Worm (Caenorhabditis elegans) whole organism, young adult: Measurements from ENCODE around the gene sqv-3.
A peak's percentile ranks its signal among the peaks of the same experiment; 100 is the strongest.

Experiments
- C17E4.6 ChIP-seq: fragments of 200-800 bp; sonication (Bioruptor generic); IDR thresholded peaks from 2 replicates; pipeline ENCODE4 v1.3.6; 2022; ENCODE audit warnings: missing genetic modification reagents, missing genetic modification characterization, missing compliant biosample characterization
- F10E7.11 ChIP-seq: sonication (generic microtip); optimal IDR thresholded peaks from 2 replicates; lab custom pipeline; 2017; ENCODE audit warnings: mild to moderate bottlenecking, missing genetic modification characterization, moderate library complexity, missing compliant biosample characterization
- F23B12.7 ChIP-seq: sonication (generic microtip); optimal IDR thresholded peaks from 2 replicates; lab custom pipeline; 2017; ENCODE audit warnings: missing genetic modification characterization, mild to moderate bottlenecking, missing compliant biosample characterization, antibody characterized with exemption, moderate library complexity; ENCODE audit not compliant: insufficient read depth
- F57C9.4 ChIP-seq: sonication (generic microtip); optimal IDR thresholded peaks from 2 replicates; lab custom pipeline; 2017; ENCODE audit warnings: mild to moderate bottlenecking, missing genetic modification characterization, missing compliant biosample characterization
- K12H6.12 ChIP-seq: fragments of 200-800 bp; sonication (Bioruptor generic); optimal IDR thresholded peaks from 2 replicates; lab custom pipeline; 2018; ENCODE audit warnings: mild to moderate bottlenecking, missing genetic modification characterization, missing compliant biosample characterization
- Y67H2A.10 ChIP-seq: fragments of 200-800 bp; sonication (Bioruptor generic); conservative IDR thresholded peaks from 2 replicates; pipeline ENCODE4 v1.3.6; 2022; ENCODE audit warnings: missing genetic modification reagents, missing genetic modification characterization, missing compliant biosample characterization
- ZK185.1 ChIP-seq: sonication (generic microtip); optimal IDR thresholded peaks from 2 replicates; lab custom pipeline; 2016; ENCODE audit warnings: mild to moderate bottlenecking, missing genetic modification characterization, missing compliant biosample characterization; ENCODE audit not compliant: poor library complexity, severe bottlenecking
- ama-1 ChIP-seq, 3 experiments: fragments of 150-350 bp in 1 of 3; sonication (generic microtip) in 2 of 3; optimal IDR thresholded peaks; 2 replicates each; lab custom pipeline; 2014 to 2018; ENCODE audit warnings: missing biosample characterization in 2 of 3, missing genetic modification characterization in 2 of 3, missing genetic modification reagents in 2 of 3
- aptf-2 ChIP-seq: fragments of 200-800 bp; sonication (Bioruptor generic); conservative IDR thresholded peaks from 2 replicates; pipeline ENCODE4 v1.3.6; 2022; ENCODE audit warnings: missing genetic modification reagents, missing genetic modification characterization, missing compliant biosample characterization
- atf-7 ChIP-seq: sonication (generic microtip); optimal IDR thresholded peaks from 2 replicates; lab custom pipeline; 2017; ENCODE audit warnings: mild to moderate bottlenecking, missing genetic modification characterization, missing compliant biosample characterization
- athp-1 ChIP-seq: sonication (generic microtip); optimal IDR thresholded peaks from 2 replicates; lab custom pipeline; 2017; ENCODE audit warnings: mild to moderate bottlenecking, missing genetic modification characterization, missing compliant biosample characterization
- attf-6 ChIP-seq: fragments of 200-800 bp; sonication (Bioruptor generic); IDR thresholded peaks from 2 replicates; pipeline ENCODE4 v1.3.6; 2022; ENCODE audit warnings: missing genetic modification reagents, missing genetic modification characterization, missing compliant biosample characterization
- bed-1 ChIP-seq: fragments of 200-800 bp; sonication (Bioruptor generic); IDR thresholded peaks from 2 replicates; pipeline ENCODE4 v1.3.6; 2022; ENCODE audit warnings: missing genetic modification reagents, missing genetic modification characterization, missing compliant biosample characterization
- cebp-1 ChIP-seq, 2 experiments: fragments of 200-800 bp in 1 of 2; sonication (Bioruptor generic) in 1 of 2; sonication (generic microtip) in 1 of 2; IDR thresholded peaks in 1 of 2; optimal IDR thresholded peaks in 1 of 2; 2 replicates each; pipeline versions ENCODE4 v1.3.6 to Lab custom; 2017 to 2022; ENCODE audit warnings: missing compliant biosample characterization in 2 of 2, missing genetic modification characterization in 2 of 2, mild to moderate bottlenecking in 1 of 2, missing genetic modification reagents in 1 of 2, moderate library complexity in 1 of 2
- ceh-100 ChIP-seq: fragments of 200-800 bp; sonication (Bioruptor generic); IDR thresholded peaks from 2 replicates; pipeline ENCODE4 v1.3.6; 2022; ENCODE audit warnings: missing genetic modification reagents, missing genetic modification characterization, missing compliant biosample characterization
- ceh-27 ChIP-seq: fragments of 200-800 bp; sonication (Bioruptor generic); optimal IDR thresholded peaks from 2 replicates; lab custom pipeline; 2018; ENCODE audit warnings: mild to moderate bottlenecking, missing genetic modification characterization, moderate library complexity, missing compliant biosample characterization
- ceh-79 ChIP-seq: sonication (generic microtip); optimal IDR thresholded peaks from 2 replicates; lab custom pipeline; 2017; ENCODE audit warnings: mild to moderate bottlenecking, missing genetic modification characterization, missing compliant biosample characterization
- ceh-91 ChIP-seq: fragments of 200-800 bp; sonication (Bioruptor generic); IDR thresholded peaks from 2 replicates; pipeline ENCODE4 v1.3.6; 2022; ENCODE audit warnings: missing genetic modification reagents, missing genetic modification characterization, missing compliant biosample characterization
- die-1 ChIP-seq: sonication (generic microtip); optimal IDR thresholded peaks from 2 replicates; lab custom pipeline; 2016; ENCODE audit warnings: missing genotype, mild to moderate bottlenecking, missing genetic modification characterization, missing compliant biosample characterization
- dox-1 ChIP-seq: fragments of 200-800 bp; sonication (Bioruptor generic); IDR thresholded peaks from 2 replicates; pipeline ENCODE4 v1.3.6; 2022; ENCODE audit warnings: missing genetic modification reagents, missing genetic modification characterization, missing compliant biosample characterization
- dpff-1 ChIP-seq: sonication (generic microtip); optimal IDR thresholded peaks from 2 replicates; lab custom pipeline; 2017; ENCODE audit warnings: mild to moderate bottlenecking, missing genetic modification characterization, missing compliant biosample characterization
- ets-4 ChIP-seq: fragments of 200-800 bp; sonication (Bioruptor generic); optimal IDR thresholded peaks from 2 replicates; lab custom pipeline; 2018; ENCODE audit warnings: mild to moderate bottlenecking, missing genetic modification characterization, missing compliant biosample characterization
- hlh-26 ChIP-seq: fragments of 200-800 bp; sonication (Bioruptor generic); conservative IDR thresholded peaks from 2 replicates; pipeline ENCODE4 v1.3.6; 2022; ENCODE audit warnings: missing genetic modification reagents, missing genetic modification characterization, missing compliant biosample characterization
- hmg-1.2 ChIP-seq: fragments of 200-800 bp; sonication (Bioruptor generic); IDR thresholded peaks from 2 replicates; pipeline ENCODE4 v1.3.6; 2022; ENCODE audit warnings: missing genetic modification reagents, missing genetic modification characterization, missing compliant biosample characterization
- lin-26 ChIP-seq: fragments of 200-800 bp; sonication (Bioruptor generic); IDR thresholded peaks from 2 replicates; pipeline ENCODE4 v1.3.6; 2022; ENCODE audit warnings: missing genetic modification reagents, missing genetic modification characterization, missing compliant biosample characterization
- lsl-1 ChIP-seq: fragments of 200-800 bp; sonication (Bioruptor generic); optimal IDR thresholded peaks from 2 replicates; lab custom pipeline; 2018; ENCODE audit warnings: mild to moderate bottlenecking, missing genetic modification characterization, moderate library complexity, missing compliant biosample characterization
- lsy-27 ChIP-seq: sonication (generic microtip); optimal IDR thresholded peaks from 2 replicates; lab custom pipeline; 2017; ENCODE audit warnings: missing genetic modification characterization, mild to moderate bottlenecking, missing compliant biosample characterization, antibody characterized with exemption, missing genotype, borderline replicate concordance; ENCODE audit not compliant: insufficient read depth
- madf-10 ChIP-seq: sonication (generic microtip); optimal IDR thresholded peaks from 2 replicates; lab custom pipeline; 2016; ENCODE audit warnings: mild to moderate bottlenecking, missing genetic modification characterization, missing compliant biosample characterization
- madf-8 ChIP-seq: fragments of 200-800 bp; sonication (Bioruptor generic); conservative IDR thresholded peaks from 2 replicates; pipeline ENCODE4 v1.3.6; 2022; ENCODE audit warnings: missing genetic modification reagents, missing genetic modification characterization, missing compliant biosample characterization
- nhr-120 ChIP-seq: fragments of 200-800 bp; sonication (Bioruptor generic); IDR thresholded peaks from 2 replicates; pipeline ENCODE4 v1.3.6; 2022; ENCODE audit warnings: missing genetic modification characterization, missing compliant biosample characterization
- nhr-27 ChIP-seq: fragments of 200-800 bp; sonication (Bioruptor generic); optimal IDR thresholded peaks from 2 replicates; lab custom pipeline; 2018; ENCODE audit warnings: mild to moderate bottlenecking, missing genetic modification characterization, moderate library complexity, missing compliant biosample characterization
- nhr-80 ChIP-seq: sonication (generic microtip); optimal IDR thresholded peaks from 2 replicates; lab custom pipeline; 2016; ENCODE audit warnings: missing genetic modification characterization, missing compliant biosample characterization
- nhr-90 ChIP-seq: sonication (generic microtip); optimal IDR thresholded peaks from 2 replicates; lab custom pipeline; 2016; ENCODE audit warnings: missing genotype, mild to moderate bottlenecking, missing genetic modification characterization, missing compliant biosample characterization
- pbrm-1 ChIP-seq: fragments of 200-800 bp; sonication (Bioruptor generic); IDR thresholded peaks from 2 replicates; pipeline ENCODE4 v1.3.6; 2022; ENCODE audit warnings: missing genetic modification reagents, missing genetic modification characterization, missing compliant biosample characterization
- repo-1 ChIP-seq: sonication (generic microtip); optimal IDR thresholded peaks from 2 replicates; lab custom pipeline; 2017; ENCODE audit warnings: mild to moderate bottlenecking, missing genetic modification characterization, missing compliant biosample characterization
- snpc-1.1 ChIP-seq: sonication (generic microtip); optimal IDR thresholded peaks from 2 replicates; lab custom pipeline; 2017; ENCODE audit warnings: missing genetic modification characterization, mild to moderate bottlenecking, missing compliant biosample characterization, antibody characterized with exemption, moderate library complexity, missing genotype, missing genetic modification reagents; ENCODE audit not compliant: insufficient read depth
- tbp1 ChIP-seq: fragments of 200-800 bp; sonication (Bioruptor generic); optimal IDR thresholded peaks from 2 replicates; lab custom pipeline; 2018; ENCODE audit warnings: mild to moderate bottlenecking, missing genetic modification characterization, missing compliant biosample characterization
- unc-62 ChIP-seq: fragments of 150-350 bp; optimal IDR thresholded peaks from 2 replicates; lab custom pipeline; 2014; ENCODE audit warnings: missing biosample characterization, missing genetic modification reagents, missing genetic modification characterization
- zim-3 ChIP-seq: sonication (generic microtip); optimal IDR thresholded peaks from 2 replicates; lab custom pipeline; 2017; ENCODE audit warnings: mild to moderate bottlenecking, missing genetic modification characterization, moderate library complexity, missing compliant biosample characterization
- ztf-22 ChIP-seq: fragments of 200-800 bp; sonication (Bioruptor generic); optimal IDR thresholded peaks from 2 replicates; lab custom pipeline; 2018; ENCODE audit warnings: mild to moderate bottlenecking, missing genetic modification characterization, moderate library complexity, missing compliant biosample characterization
- ztf-6 ChIP-seq: fragments of 200-800 bp; sonication (Bioruptor generic); IDR thresholded peaks from 2 replicates; pipeline ENCODE4 v1.3.6; 2022; ENCODE audit warnings: missing genetic modification reagents, missing genetic modification characterization, missing compliant biosample characterization

Gene sqv-3

DNA sequence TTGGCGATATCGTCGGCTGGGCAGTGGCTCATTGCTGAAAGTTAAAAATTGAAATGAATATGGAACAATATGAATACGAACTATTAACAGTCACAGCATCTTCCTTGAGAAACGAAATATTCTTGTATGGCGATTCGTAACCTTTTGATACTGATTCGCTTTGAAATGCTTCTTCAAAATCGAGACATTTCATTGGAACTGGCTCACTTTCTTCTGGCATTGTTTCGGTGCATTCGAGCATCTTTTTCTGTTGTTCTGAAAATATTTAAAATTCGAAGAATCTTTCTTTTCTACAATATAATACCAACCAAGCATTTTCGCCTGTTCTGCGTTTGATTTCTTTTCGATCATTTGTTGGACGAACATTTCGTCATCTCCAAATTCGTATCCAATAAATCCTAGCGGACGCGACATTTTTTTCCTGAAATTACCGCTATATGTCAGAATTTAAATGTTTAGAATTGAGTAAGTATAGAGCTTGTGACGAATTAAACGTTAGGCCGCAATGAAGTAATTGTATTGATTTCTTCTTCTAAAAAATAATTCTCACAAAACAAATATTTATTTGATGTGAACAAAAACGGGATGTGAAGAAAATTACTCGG, 44.3 kb upstream of the sqv-3 start, which contains the start of gene lin-52 (continued):
- TF ChIP-seq aptf-2 (GFP tag; lab: Robert Waterston, UW) (no peak), ZK185.1 (peak; percentile 69), pbrm-1 (GFP tag; lab: Robert Waterston, UW) (no peak), atf-7 (peak; percentile 51), athp-1 (peak; percentile 56), nhr-120 (GFP tag; lab: Robert Waterston, UW) (0 out of 2 replicates have a peak, but pooled peaks have one; percentile 34)

DNA sequence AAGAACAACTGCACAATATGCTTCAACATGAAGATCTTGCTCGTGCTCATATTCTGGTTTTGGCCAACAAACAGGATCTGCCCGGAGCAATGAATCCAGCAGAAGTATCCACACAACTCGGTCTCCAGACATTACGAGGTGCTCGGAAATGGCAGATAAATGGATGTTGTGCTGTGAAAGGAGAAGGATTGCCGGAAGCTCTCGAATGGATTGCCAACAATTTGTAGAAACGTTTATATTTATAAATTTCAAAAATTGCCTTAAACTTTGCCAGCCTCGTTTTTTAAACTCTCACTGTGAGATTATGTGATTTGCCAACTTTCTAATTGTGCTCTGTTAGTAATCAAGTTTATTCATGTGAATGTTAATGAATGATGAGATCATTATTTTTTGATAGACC, 43.6 kb upstream of the sqv-3 start:
- TF ChIP-seq zim-3 (tag; lab: Kevin White, UChicago) (no peak), lsl-1 (GFP tag; lab: Kevin White, UChicago) (no peak), lsy-27 (tag; lab: Kevin White, UChicago) (no peak), ztf-6 (no peak), ceh-91 (GFP tag; lab: Robert Waterston, UW) (no peak), hlh-26 (GFP tag; lab: Robert Waterston, UW) (no peak), repo-1 (tag; lab: Kevin White, UChicago) (no peak), ama-1 (optimal IDR thresholded peaks at IDR 0.05; lab: Kevin White, UChicago) (no peak), ama-1 (GFP tag; optimal IDR thresholded peaks at IDR 0.05; lab: Kevin White, UChicago) (no peak), attf-6 (GFP tag; lab: Robert Waterston, UW) (no peak), cebp-1 (GFP tag; IDR thresholded peaks at IDR 0.05; lab: Robert Waterston, UW) (no peak), cebp-1 (tag; optimal IDR thresholded peaks at IDR 0.05; lab: Kevin White, UChicago) (no peak), Y67H2A.10 (GFP tag; lab: Robert Waterston, UW) (no peak), madf-10 (no peak), madf-8 (GFP tag; lab: Robert Waterston, UW) (no peak), F57C9.4 (tag; lab: Kevin White, UChicago) (no peak), die-1 (no peak), unc-62 (GFP tag; lab: Kevin White, UChicago) (no peak), F23B12.7 (tag; lab: Kevin White, UChicago) (no peak), ceh-27 (GFP tag; lab: Kevin White, UChicago) (no peak), C17E4.6 (GFP tag; lab: Robert Waterston, UW) (no peak), bed-1 (GFP tag; lab: Robert Waterston, UW) (no peak)

DNA sequence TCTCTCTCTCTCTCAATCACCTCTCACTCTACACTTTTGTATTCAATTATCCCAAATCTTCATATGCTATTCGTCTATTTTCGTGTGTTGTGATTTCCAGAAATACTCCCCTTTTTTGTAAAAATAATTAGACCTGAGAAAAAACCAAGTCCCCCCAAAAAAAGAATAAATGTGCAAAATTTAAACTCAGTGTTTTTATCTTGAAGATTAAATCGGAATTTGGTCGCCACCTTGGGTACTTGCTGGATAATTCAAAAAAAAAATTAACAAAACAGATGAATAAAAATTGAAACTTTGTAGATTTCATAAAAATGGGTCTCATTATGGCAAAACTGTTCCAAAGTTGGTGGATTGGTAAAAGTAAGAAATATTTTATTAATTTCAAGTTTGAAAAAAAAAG, 42.8 kb upstream of the sqv-3 start, which contains the start of gene arl-5:
Gene arl-5, plus strand, starts transcription at position 301 of the 400 bp plus-strand sequence.
- TF ChIP-seq K12H6.12 (no peak), ceh-100 (no peak), nhr-80 (tag; lab: Kevin White, UChicago) (no peak), F23B12.7 (tag; lab: Kevin White, UChicago) (no peak), tbp1 (no peak), ceh-79 (tag; lab: Kevin White, UChicago) (no peak), snpc-1.1 (no peak), hmg-1.2 (GFP tag; lab: Robert Waterston, UW) (no peak), ets-4 (no peak), lin-26 (no peak), dpff-1 (tag; lab: Kevin White, UChicago) (no peak), nhr-27 (tag; lab: Kevin White, UChicago) (no peak), nhr-90 (tag; lab: Kevin White, UChicago) (no peak), dox-1 (GFP tag; lab: Robert Waterston, UW) (no peak), ztf-22 (GFP tag; lab: Kevin White, UChicago) (no peak), F10E7.11 (tag; lab: Kevin White, UChicago) (no peak)
